Fruit fly (Drosophila melanogaster) S2 (cell line): ENCODE measurements around the gene CG5388.

Experiments
- CG8478 ChIP-seq: fragments of >200 bp; optimal IDR thresholded peaks from 2 replicates; lab custom pipeline; 2018
- CTCF ChIP-seq, 2 experiments: fragments of >200 bp; optimal IDR thresholded peaks; 2 replicates each; lab custom pipeline; 2018

Gene CG5388

dm6 chr3R:22288305-22288704 is 51.8 kb downstream of the CG5388 start:
- TF ChIP-seq CG8478 (lab: Kevin White, UChicago), result no peak
- TF ChIP-seq CTCF (optimal IDR thresholded peaks at IDR 0.05; lab: Kevin White, UChicago), result no peak

dm6 chr3R:22287470-22287869 is 52.6 kb downstream of the CG5388 start:
- no peak for TF ChIP-seq CG8478 (lab: Kevin White, UChicago)
- TF ChIP-seq CTCF (optimal IDR thresholded peaks at IDR 0.05; lab: Kevin White, UChicago), result no peak
